Worm (Caenorhabditis elegans) whole organism, mixed stage, embryonic: ENCODE data around the gene famk-1.
A peak's percentile ranks its signal among the peaks of the same experiment; 100 is the strongest.

Source experiments
- bed-3 ChIP-seq: fragments of 200-800 bp; sonication (Bioruptor generic); optimal IDR thresholded peaks from 3 replicates; lab custom pipeline; 2018; ENCODE audit warnings: mild to moderate bottlenecking, missing genetic modification characterization, moderate library complexity, missing compliant biosample characterization
- ceh-39 ChIP-seq: fragments of 150-350 bp; optimal IDR thresholded peaks from 2 replicates; lab custom pipeline; 2014; ENCODE audit warnings: missing biosample characterization, missing genetic modification characterization
- ceh-43 ChIP-seq: fragments of 200-800 bp; sonication (Bioruptor generic); optimal IDR thresholded peaks from 2 replicates; lab custom pipeline; 2018; ENCODE audit warnings: mild to moderate bottlenecking, missing genetic modification characterization, moderate library complexity, missing compliant biosample characterization
- ceh-83 ChIP-seq: fragments of 200-800 bp; sonication (Bioruptor generic); optimal IDR thresholded peaks from 2 replicates; lab custom pipeline; 2018; ENCODE audit warnings: mild to moderate bottlenecking, missing genetic modification characterization, missing compliant biosample characterization
- ces-1 ChIP-seq: fragments of 150-350 bp; optimal IDR thresholded peaks from 2 replicates; lab custom pipeline; 2014; ENCODE audit warnings: missing biosample characterization, missing genetic modification reagents, missing genetic modification characterization
- cnd-1 ChIP-seq: fragments of 200-800 bp; sonication (Bioruptor generic); optimal IDR thresholded peaks from 2 replicates; lab custom pipeline; 2018; ENCODE audit warnings: mild to moderate bottlenecking, missing genetic modification characterization, missing compliant biosample characterization
- drap-1 ChIP-seq: fragments of 200-800 bp; sonication (Bioruptor generic); optimal IDR thresholded peaks from 3 replicates; lab custom pipeline; 2018; ENCODE audit warnings: mild to moderate bottlenecking, missing genetic modification characterization, missing compliant biosample characterization
- elt-1 ChIP-seq: sonication (generic microtip); optimal IDR thresholded peaks from 2 replicates; lab custom pipeline; 2017; ENCODE audit warnings: missing genetic modification characterization, mild to moderate bottlenecking, missing compliant biosample characterization, antibody characterized with exemption, moderate library complexity, borderline replicate concordance; ENCODE audit not compliant: insufficient read depth
- elt-3 ChIP-seq: fragments of 150-350 bp; optimal IDR thresholded peaks from 2 replicates; lab custom pipeline; 2014; ENCODE audit warnings: missing biosample characterization, missing genetic modification characterization
- flh-1 ChIP-seq: fragments of 200-800 bp; sonication (Bioruptor generic); optimal IDR thresholded peaks from 2 replicates; lab custom pipeline; 2018; ENCODE audit warnings: mild to moderate bottlenecking, missing genetic modification characterization, moderate library complexity, missing compliant biosample characterization
- ham-2 ChIP-seq: fragments of 200-800 bp; sonication (Bioruptor generic); optimal IDR thresholded peaks from 2 replicates; lab custom pipeline; 2018; ENCODE audit warnings: mild to moderate bottlenecking, missing genetic modification characterization, missing compliant biosample characterization
- hlh-1 ChIP-seq: fragments of 150-350 bp; optimal IDR thresholded peaks from 2 replicates; lab custom pipeline; 2014; ENCODE audit warnings: missing biosample characterization, missing genetic modification reagents, missing genetic modification characterization
- lin-13 ChIP-seq: fragments of 150-350 bp; optimal IDR thresholded peaks from 2 replicates; lab custom pipeline; 2014; ENCODE audit warnings: missing biosample characterization, missing genetic modification characterization
- lsy-2 ChIP-seq: fragments of 150-350 bp; optimal IDR thresholded peaks from 2 replicates; lab custom pipeline; 2014; ENCODE audit warnings: missing biosample characterization, missing genetic modification characterization
- mab-5 ChIP-seq: fragments of 150-350 bp; optimal IDR thresholded peaks from 2 replicates; lab custom pipeline; 2014; ENCODE audit warnings: missing biosample characterization, missing genetic modification characterization
- mep-1 ChIP-seq: fragments of 150-350 bp; optimal IDR thresholded peaks from 2 replicates; lab custom pipeline; 2017; ENCODE audit warnings: missing biosample characterization, missing genetic modification reagents, missing genetic modification characterization, inconsistent platforms
- nhr-12 ChIP-seq: fragments of 150-350 bp; optimal IDR thresholded peaks from 2 replicates; lab custom pipeline; 2014; ENCODE audit warnings: missing biosample characterization, missing genetic modification characterization
- nhr-2 ChIP-seq: fragments of 150-350 bp; optimal IDR thresholded peaks from 2 replicates; lab custom pipeline; 2014; ENCODE audit warnings: missing biosample characterization, missing genetic modification characterization
- nhr-237 ChIP-seq: fragments of 150-350 bp; optimal IDR thresholded peaks from 2 replicates; lab custom pipeline; 2014; ENCODE audit warnings: missing biosample characterization, missing genetic modification characterization
- nhr-28 ChIP-seq: fragments of 150-350 bp; optimal IDR thresholded peaks from 2 replicates; lab custom pipeline; 2014; ENCODE audit warnings: missing biosample characterization, missing genetic modification characterization
- nhr-76 ChIP-seq: sonication (generic microtip); optimal IDR thresholded peaks from 2 replicates; lab custom pipeline; 2017; ENCODE audit warnings: missing biosample characterization, missing genetic modification characterization
- pha-4 ChIP-seq: fragments of 150-350 bp; optimal IDR thresholded peaks from 2 replicates; lab custom pipeline; 2018; ENCODE audit warnings: missing biosample characterization, missing genetic modification reagents, missing genetic modification characterization
- sem-2 ChIP-seq: fragments of 200-800 bp; sonication (Bioruptor generic); optimal IDR thresholded peaks from 2 replicates; lab custom pipeline; 2018; ENCODE audit warnings: mild to moderate bottlenecking, missing genetic modification characterization, missing compliant biosample characterization
- snpc-4 ChIP-seq: fragments of 150-350 bp; optimal IDR thresholded peaks from 2 replicates; lab custom pipeline; 2014; ENCODE audit warnings: missing biosample characterization, missing genetic modification characterization
- sptf-1 ChIP-seq: sonication (generic microtip); optimal IDR thresholded peaks from 2 replicates; lab custom pipeline; 2017; ENCODE audit warnings: mild to moderate bottlenecking, missing genetic modification characterization, moderate library complexity, missing compliant biosample characterization
- tbx-8 ChIP-seq: fragments of 200-800 bp; sonication (Bioruptor generic); optimal IDR thresholded peaks from 2 replicates; lab custom pipeline; 2018; ENCODE audit warnings: mild to moderate bottlenecking, missing genetic modification characterization, moderate library complexity, missing compliant biosample characterization
- unc-120 ChIP-seq: sonication (generic microtip); optimal IDR thresholded peaks from 2 replicates; lab custom pipeline; 2017; ENCODE audit warnings: missing genetic modification characterization, missing compliant biosample characterization; ENCODE audit not compliant: poor library complexity, severe bottlenecking
- unc-39 ChIP-seq: fragments of 150-350 bp; optimal IDR thresholded peaks from 2 replicates; lab custom pipeline; 2014; ENCODE audit warnings: missing biosample characterization, missing genetic modification characterization
- zip-8 ChIP-seq: fragments of 150-350 bp; optimal IDR thresholded peaks from 2 replicates; lab custom pipeline; 2014; ENCODE audit warnings: missing biosample characterization, missing genetic modification characterization

famk-1 gene

DNA sequence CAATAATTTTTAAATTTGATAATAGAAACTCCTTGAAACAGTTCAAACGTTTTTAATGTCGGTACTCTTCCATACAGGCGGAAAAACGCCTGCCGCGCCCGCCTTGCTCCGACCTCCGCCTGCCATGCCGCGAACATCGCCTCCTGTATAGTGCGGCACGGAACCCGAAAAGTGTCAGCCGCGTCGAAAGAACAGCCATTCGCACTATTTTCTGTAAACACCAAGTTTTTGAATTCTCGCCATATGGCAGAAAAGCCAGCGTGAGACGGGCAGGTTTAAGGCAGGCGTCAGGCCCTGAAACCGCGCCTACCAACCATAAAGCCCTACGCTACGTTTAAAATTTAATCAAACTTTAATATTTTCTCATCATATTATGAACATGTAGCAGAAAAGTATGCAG is 9.7 kb upstream of the famk-1 start:
- TF ChIP-seq drap-1 (GFP tag; lab: Kevin White, UChicago) (no peak), nhr-2 (tag; lab: Kevin White, UChicago) (no peak), ham-2 (GFP tag; lab: Kevin White, UChicago) (no peak), flh-1 (GFP tag; lab: Kevin White, UChicago) (no peak), bed-3 (no peak), ceh-83 (GFP tag; lab: Kevin White, UChicago) (no peak), mab-5 (tag; lab: Kevin White, UChicago) (no peak), nhr-76 (tag; lab: Kevin White, UChicago) (no peak), ceh-39 (tag; lab: Kevin White, UChicago) (no peak), nhr-12 (tag; lab: Kevin White, UChicago) (no peak), hlh-1 (tag; lab: Kevin White, UChicago) (no peak), unc-39 (no peak), mep-1 (tag; lab: Kevin White, UChicago) (no peak), lsy-2 (tag; lab: Kevin White, UChicago) (no peak), ces-1 (no peak)

DNA sequence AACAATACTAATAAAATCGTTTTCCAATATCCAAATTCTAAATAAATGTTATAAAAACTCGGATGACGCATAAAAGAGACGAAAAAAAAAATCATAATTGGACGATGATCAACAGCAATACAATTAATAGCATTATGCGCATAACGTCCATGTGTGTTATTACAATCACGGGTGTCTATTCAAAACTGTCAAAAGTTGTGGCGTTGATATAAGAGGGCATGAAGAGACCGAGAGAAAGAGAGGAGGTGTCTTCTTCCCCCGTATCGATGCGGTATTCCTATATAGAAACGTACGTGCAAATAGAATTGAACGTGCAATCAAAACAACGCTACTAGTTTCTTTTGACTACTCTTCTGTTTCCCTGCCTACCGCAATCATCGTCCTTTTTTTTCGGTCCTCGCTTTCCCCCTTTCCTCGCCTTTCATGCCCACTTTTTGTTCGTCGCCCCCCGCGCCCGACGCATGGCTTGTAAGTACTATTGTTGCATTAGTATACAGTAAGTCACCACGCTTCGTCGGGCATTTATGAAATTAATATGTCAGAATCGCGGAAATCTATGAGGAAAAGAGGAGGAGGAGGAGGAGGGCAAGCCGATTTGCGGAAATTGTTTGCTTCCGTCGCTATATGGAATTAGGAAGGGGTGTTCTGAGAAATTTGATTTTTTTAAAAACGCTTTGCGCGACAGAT is 8.9 kb upstream of the famk-1 start:
- TF ChIP-seq sptf-1 (tag; lab: Kevin White, UChicago) = no peak
- TF ChIP-seq elt-1 (tag; lab: Kevin White, UChicago) = no peak
- peak; percentile 19 for TF ChIP-seq ces-1
- TF ChIP-seq mab-5 (tag; lab: Kevin White, UChicago) = no peak
- TF ChIP-seq elt-3 = no peak
- no peak for TF ChIP-seq ceh-43 (GFP tag; lab: Kevin White, UChicago)
- TF ChIP-seq drap-1 (GFP tag; lab: Kevin White, UChicago) = no peak
- peak; percentile 41 for TF ChIP-seq ham-2 (GFP tag; lab: Kevin White, UChicago)
- no peak for TF ChIP-seq nhr-76 (tag; lab: Kevin White, UChicago)
- no peak for TF ChIP-seq nhr-237 (tag; lab: Kevin White, UChicago)
- no peak for TF ChIP-seq unc-39
- TF ChIP-seq pha-4 (tag; lab: Kevin White, UChicago) = peak; percentile 9
- no peak for TF ChIP-seq ceh-83 (GFP tag; lab: Kevin White, UChicago)

DNA sequence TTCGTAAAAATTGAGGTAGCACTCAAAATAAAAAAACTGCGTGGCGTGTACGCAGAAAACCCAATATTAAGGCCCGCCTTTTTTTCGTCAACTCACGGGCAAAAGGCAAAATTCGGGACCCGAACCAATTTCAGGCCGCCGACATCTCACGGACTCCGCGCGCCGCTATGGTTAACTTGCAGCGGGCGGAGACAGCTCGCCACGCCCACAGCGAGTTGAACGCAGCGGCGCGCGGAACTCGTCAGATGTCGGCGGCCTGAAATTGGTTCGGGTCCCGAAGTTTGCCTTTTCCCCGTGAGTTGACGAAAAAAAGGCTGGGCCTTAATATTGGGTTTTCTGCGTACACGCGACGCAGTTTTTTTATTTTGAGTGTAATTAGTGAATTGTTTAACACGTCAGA is 8.0 kb upstream of the famk-1 start:
- TF ChIP-seq snpc-4 = no peak
- no peak for TF ChIP-seq nhr-28 (tag; lab: Kevin White, UChicago)
- no peak for TF ChIP-seq lin-13 (tag; lab: Kevin White, UChicago)
- TF ChIP-seq tbx-8 (GFP tag; lab: Kevin White, UChicago) = no peak
- no peak for TF ChIP-seq cnd-1 (tag; lab: Kevin White, UChicago)
- no peak for TF ChIP-seq ham-2 (GFP tag; lab: Kevin White, UChicago)
- TF ChIP-seq nhr-237 (tag; lab: Kevin White, UChicago) = no peak
- no peak for TF ChIP-seq sem-2 (GFP tag; lab: Kevin White, UChicago)
- TF ChIP-seq ces-1 = no peak
- no peak for TF ChIP-seq zip-8 (tag; lab: Kevin White, UChicago)

DNA sequence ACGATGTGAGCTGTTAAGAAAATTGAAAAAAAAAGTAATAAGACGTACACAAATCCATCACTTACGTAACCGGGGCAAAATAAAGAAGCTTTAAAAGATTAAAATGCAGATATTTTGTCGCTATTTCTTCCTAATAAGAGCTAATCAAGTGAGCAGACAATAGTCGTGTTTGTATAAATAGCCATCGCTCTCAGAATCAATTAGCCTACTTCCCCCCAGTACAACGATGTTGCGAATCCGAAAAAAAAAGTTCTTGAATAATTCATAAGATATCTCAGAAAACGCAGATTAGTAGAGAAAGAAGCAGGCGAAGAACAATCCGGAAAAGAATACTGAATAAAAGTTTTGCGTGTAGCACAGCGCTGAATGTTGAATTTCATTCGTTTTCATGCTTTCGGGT is 2.2 kb upstream of the famk-1 start:
- no peak for TF ChIP-seq ceh-43 (GFP tag; lab: Kevin White, UChicago)
- no peak for TF ChIP-seq mab-5 (tag; lab: Kevin White, UChicago)
- no peak for TF ChIP-seq nhr-28 (tag; lab: Kevin White, UChicago)
- no peak for TF ChIP-seq elt-3
- TF ChIP-seq elt-1 (tag; lab: Kevin White, UChicago) = no peak
- TF ChIP-seq unc-120 (tag; lab: Kevin White, UChicago) = no peak
- TF ChIP-seq sem-2 (GFP tag; lab: Kevin White, UChicago) = no peak
- TF ChIP-seq drap-1 (GFP tag; lab: Kevin White, UChicago) = no peak
- TF ChIP-seq nhr-76 (tag; lab: Kevin White, UChicago) = no peak
- TF ChIP-seq sptf-1 (tag; lab: Kevin White, UChicago) = no peak
- no peak for TF ChIP-seq ceh-83 (GFP tag; lab: Kevin White, UChicago)
- TF ChIP-seq mep-1 (tag; lab: Kevin White, UChicago) = no peak
- TF ChIP-seq, all 35 proteins: peak for 0

DNA sequence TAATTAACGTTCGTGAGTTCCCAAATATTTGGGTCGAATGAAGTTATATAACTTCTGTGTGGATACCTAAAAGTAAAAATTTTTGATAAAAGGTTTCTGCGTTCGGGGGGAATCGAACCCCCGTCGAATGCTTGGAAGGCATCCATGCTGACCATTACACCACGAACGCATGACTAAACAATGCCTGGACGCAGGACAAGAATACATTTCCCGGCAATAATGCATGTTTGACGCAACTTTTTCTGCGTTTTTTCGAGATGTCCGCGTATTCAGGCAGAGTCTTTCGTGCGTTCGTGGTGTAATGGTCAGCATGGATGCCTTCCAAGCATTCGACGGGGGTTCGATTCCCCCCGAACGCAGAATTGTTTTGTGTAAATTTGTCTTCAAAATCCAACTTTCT is 12.3 kb downstream of the famk-1 start:
- TF ChIP-seq nhr-12 (tag; lab: Kevin White, UChicago) = no peak
- TF ChIP-seq ceh-83 (GFP tag; lab: Kevin White, UChicago) = no peak
- peak; percentile 2 for TF ChIP-seq cnd-1 (tag; lab: Kevin White, UChicago)
- peak; percentile 6 for TF ChIP-seq sptf-1 (tag; lab: Kevin White, UChicago)
